Worm (Caenorhabditis elegans): ENCODE results near the gene mip-2.

Gene mip-2

ce11 chrV:13690276-13690675, 18.5 kb upstream of the mip-2 start:
- TF ChIP-seq lin-14 (GFP tag; optimal IDR thresholded peaks at IDR 0.05) = peak; percentile 8
- TF ChIP-seq unc-30 (tag; optimal IDR thresholded peaks at IDR 0.05) = no peak

- TF ChIP-seq nhr-28 (tag; optimal IDR thresholded peaks at IDR 0.05) (no peak), mab-9 (GFP tag; IDR thresholded peaks at IDR 0.05) (no peak), C16A3.4 (tag; optimal IDR thresholded peaks at IDR 0.05) (no peak), ces-1 (GFP tag; optimal IDR thresholded peaks at IDR 0.05) (no peak), mep-1 (tag; optimal IDR thresholded peaks at IDR 0.05) (no peak), unc-130 (tag; optimal IDR thresholded peaks at IDR 0.05) (no peak), nhr-11 (tag; optimal IDR thresholded peaks at IDR 0.05) (no peak), nhr-85 (tag) (no peak), aly-2 (tag; optimal IDR thresholded peaks at IDR 0.05) (no peak), ets-5 (GFP tag; IDR thresholded peaks at IDR 0.05) (no peak), efl-1 (optimal IDR thresholded peaks at IDR 0.05) (no peak), efl-1 (GFP tag; optimal IDR thresholded peaks at IDR 0.05 in 1 of 2) (no peak), fkh-10 (GFP tag; optimal IDR thresholded peaks at IDR 0.05) (no peak)
Observed at ce11 chrV:13689592-13689991, 17.8 kb upstream of the mip-2 start, which contains the start of gene T01D3.1. Gene T01D3.1 (plus strand): TSS chrV:13689892.

- TF ChIP-seq nhr-71 (tag; optimal IDR thresholded peaks at IDR 0.05) (no peak), dpl-1 (GFP tag; optimal IDR thresholded peaks at IDR 0.05) (no peak), sptf-1 (tag; optimal IDR thresholded peaks at IDR 0.05) (no peak), sup-37 (GFP tag; optimal IDR thresholded peaks at IDR 0.05) (no peak), nhr-84 (tag; optimal IDR thresholded peaks at IDR 0.05) (no peak), nhr-77 (tag; optimal IDR thresholded peaks at IDR 0.05) (no peak), fkh-4 (tag; optimal IDR thresholded peaks at IDR 0.05; ENCODE audit: borderline replicate concordance) (no peak), ceh-82 (tag; optimal IDR thresholded peaks at IDR 0.05) (no peak), nhr-12 (tag; optimal IDR thresholded peaks at IDR 0.05) (no peak), elt-2 (tag; optimal IDR thresholded peaks at IDR 0.05) (no peak), lin-13 (GFP tag; optimal IDR thresholded peaks at IDR 0.05) (no peak), egl-13 (tag; optimal IDR thresholded peaks at IDR 0.05) (no peak), mdl-1 (tag; optimal IDR thresholded peaks at IDR 0.05) (no peak), ces-1 (GFP tag; optimal IDR thresholded peaks at IDR 0.05) (no peak), skn-1 (tag; optimal IDR thresholded peaks at IDR 0.05) (no peak), lin-39 (tag; optimal IDR thresholded peaks at IDR 0.05) (no peak), ama-1 (optimal IDR thresholded peaks at IDR 0.05) (no peak)
Observed at ce11 chrV:13687504-13687903, 15.7 kb upstream of the mip-2 start.

- TF ChIP-seq vab-15 (tag; optimal IDR thresholded peaks at IDR 0.05) (no peak), egl-27 (tag; optimal IDR thresholded peaks at IDR 0.05) (no peak), lin-14 (GFP tag; optimal IDR thresholded peaks at IDR 0.05) (peak; percentile 51), aha-1 (tag; optimal IDR thresholded peaks at IDR 0.05) (no peak)
Observed at ce11 chrV:13686513-13686912, 14.8 kb upstream of the mip-2 start.

ce11 chrV:13681445-13681844, 9.7 kb upstream of the mip-2 start:
- TF ChIP-seq nhr-76 (tag; optimal IDR thresholded peaks at IDR 0.05) (no peak), ceh-90 (tag; optimal IDR thresholded peaks at IDR 0.05) (no peak), Y116A8C.19 (tag; optimal IDR thresholded peaks at IDR 0.05; ENCODE audit: borderline replicate concordance) (no peak), efl-1 (optimal IDR thresholded peaks at IDR 0.05) (no peak), efl-1 (GFP tag; optimal IDR thresholded peaks at IDR 0.05 in 1 of 2) (peak in 1 of 2 experiments; percentile 78), elt-2 (tag; optimal IDR thresholded peaks at IDR 0.05) (no peak), nhr-71 (tag; optimal IDR thresholded peaks at IDR 0.05) (peak; percentile 2), mab-9 (GFP tag; IDR thresholded peaks at IDR 0.05) (peak; percentile 12; the same call in 1 of the 2 replicates), fkh-10 (GFP tag; optimal IDR thresholded peaks at IDR 0.05) (peak; percentile 82), lin-39 (tag; optimal IDR thresholded peaks at IDR 0.05) (no peak), C34B4.2 (tag; optimal IDR thresholded peaks at IDR 0.05) (no peak), ztf-11 (tag; optimal IDR thresholded peaks at IDR 0.05) (no peak), C04F5.9 (tag; optimal IDR thresholded peaks at IDR 0.05) (no peak), unc-98 (GFP tag; IDR thresholded peaks at IDR 0.05) (no peak), pag-3 (tag; optimal IDR thresholded peaks at IDR 0.05; ENCODE audit: borderline replicate concordance, insufficient read depth) (no peak), lin-14 (GFP tag; optimal IDR thresholded peaks at IDR 0.05) (peak; percentile 47)

All from whole organism, L1 larva.